Worm (Caenorhabditis elegans): ENCODE results near the gene del-8.

del-8 gene

ce11 chrX:9548011-9548795 lies 41.0 kb upstream of the del-8 start:
- TF ChIP-seq ahr-1 (tag; optimal IDR thresholded peaks at IDR 0.05) = no peak
- no peak for TF ChIP-seq ceh-30 (tag; optimal IDR thresholded peaks at IDR 0.05)
- TF ChIP-seq unc-55 (GFP tag; optimal IDR thresholded peaks at IDR 0.05) = no peak
- no peak for TF ChIP-seq ceh-45 (GFP tag; IDR thresholded peaks at IDR 0.05)
- TF ChIP-seq ceh-34 (tag; optimal IDR thresholded peaks at IDR 0.05) = no peak
- no peak for TF ChIP-seq fkh-10 (GFP tag; optimal IDR thresholded peaks at IDR 0.05)
- TF ChIP-seq unc-3 (GFP tag; conservative IDR thresholded peaks at IDR 0.05) = no peak
- TF ChIP-seq unc-3 (tag; optimal IDR thresholded peaks at IDR 0.05) = no peak
- TF ChIP-seq eyg-1 (tag; optimal IDR thresholded peaks at IDR 0.05) = no peak
- no peak for TF ChIP-seq tbx-2 (tag; optimal IDR thresholded peaks at IDR 0.05)
- no peak for TF ChIP-seq tbx-7 (tag; optimal IDR thresholded peaks at IDR 0.05)
- TF ChIP-seq pha-2 (tag; optimal IDR thresholded peaks at IDR 0.05) = no peak
- no peak for TF ChIP-seq hlh-15 (tag; optimal IDR thresholded peaks at IDR 0.05)
- no peak for TF ChIP-seq unc-86 (tag; optimal IDR thresholded peaks at IDR 0.05)
- TF ChIP-seq nhr-11 (tag; optimal IDR thresholded peaks at IDR 0.05) = no peak
- TF ChIP-seq ceh-31 (tag; optimal IDR thresholded peaks at IDR 0.05) = no peak

- no peak for TF ChIP-seq nhr-11 (tag; optimal IDR thresholded peaks at IDR 0.05)
- TF ChIP-seq ceh-18 (tag; optimal IDR thresholded peaks at IDR 0.05) = no peak
- no peak for TF ChIP-seq lin-11 (tag; optimal IDR thresholded peaks at IDR 0.05)
- no peak for TF ChIP-seq nhr-232 (tag; optimal IDR thresholded peaks at IDR 0.05)
- TF ChIP-seq tbx-2 (tag; optimal IDR thresholded peaks at IDR 0.05) = no peak
- TF ChIP-seq ceh-19 (GFP tag; optimal IDR thresholded peaks at IDR 0.05) = no peak
- TF ChIP-seq ahr-1 (tag; optimal IDR thresholded peaks at IDR 0.05) = no peak
- no peak for TF ChIP-seq ref-2 (tag; optimal IDR thresholded peaks at IDR 0.05)
- no peak for TF ChIP-seq pag-3 (tag; optimal IDR thresholded peaks at IDR 0.05; ENCODE audit: borderline replicate concordance)
- TF ChIP-seq ceh-9 (tag; optimal IDR thresholded peaks at IDR 0.05) = no peak
- no peak for TF ChIP-seq che-1 (tag; optimal IDR thresholded peaks at IDR 0.05)
These were observed 40.3 kb upstream of the del-8 start for ce11 chrX:9548890-9549289.

- TF ChIP-seq fkh-6 (tag; optimal IDR thresholded peaks at IDR 0.05) (no peak), unc-86 (tag; optimal IDR thresholded peaks at IDR 0.05) (no peak), unc-42 (tag; optimal IDR thresholded peaks at IDR 0.05) (peak; percentile 7), ceh-2 (tag; optimal IDR thresholded peaks at IDR 0.05) (no peak), hlh-30 (tag; optimal IDR thresholded peaks at IDR 0.05; ENCODE audit: insufficient read depth) (no peak), pha-2 (tag; optimal IDR thresholded peaks at IDR 0.05) (no peak), nhr-232 (tag; optimal IDR thresholded peaks at IDR 0.05) (no peak)
These were observed 39.4 kb upstream of the del-8 start for ce11 chrX:9549657-9550369.

- TF ChIP-seq mec-3 (tag; optimal IDR thresholded peaks at IDR 0.05; ENCODE audit: borderline replicate concordance) (no peak), lin-11 (tag; optimal IDR thresholded peaks at IDR 0.05) (no peak), sdc-2 (tag; optimal IDR thresholded peaks at IDR 0.05) (no peak), pqm-1 (tag; optimal IDR thresholded peaks at IDR 0.05) (no peak), sox-2 (GFP tag; IDR thresholded peaks at IDR 0.05) (no peak), unc-3 (GFP tag; conservative IDR thresholded peaks at IDR 0.05) (no peak), unc-3 (tag; optimal IDR thresholded peaks at IDR 0.05) (no peak), hlh-15 (tag; optimal IDR thresholded peaks at IDR 0.05) (no peak), ceh-24 (tag; optimal IDR thresholded peaks at IDR 0.05) (no peak), ref-2 (tag; optimal IDR thresholded peaks at IDR 0.05) (no peak), ceh-2 (tag; optimal IDR thresholded peaks at IDR 0.05) (no peak), hlh-6 (tag; optimal IDR thresholded peaks at IDR 0.05) (no peak), Y22D7AL.16 (tag; optimal IDR thresholded peaks at IDR 0.05) (no peak), pax-1 (tag; optimal IDR thresholded peaks at IDR 0.05) (no peak), hlh-8 (tag; optimal IDR thresholded peaks at IDR 0.05) (no peak), rnt-1 (tag; optimal IDR thresholded peaks at IDR 0.05) (no peak)
These were observed 38.7 kb upstream of the del-8 start for ce11 chrX:9550519-9550918.
